Fruit fly (Drosophila melanogaster) whole organism, wandering third instar larva: ENCODE results near the gene PNUTS.

Experiments
- Abd-B ChIP-seq: fragments of >200 bp; optimal IDR thresholded peaks from 2 replicates; lab custom pipeline; 2017; ENCODE audit warnings: missing biosample characterization, missing genetic modification characterization
- CG32264 ChIP-seq: fragments of 200-800 bp; sonication (Bioruptor generic); optimal IDR thresholded peaks from 2 replicates; lab custom pipeline; 2016; ENCODE audit warnings: missing biosample characterization, missing genetic modification characterization
- CrebA ChIP-seq: fragments of 200-800 bp; sonication (Bioruptor generic); optimal IDR thresholded peaks from 2 replicates; lab custom pipeline; 2016; ENCODE audit warnings: missing biosample characterization, mild to moderate bottlenecking, missing genetic modification characterization, borderline replicate concordance
- Dfd ChIP-seq: fragments of >200 bp; optimal IDR thresholded peaks from 2 replicates; lab custom pipeline; 2017; ENCODE audit warnings: missing biosample characterization, missing genetic modification characterization
- Dif ChIP-seq: fragments of 200-275, 200-300 bp; sonication (Bioruptor generic); optimal IDR thresholded peaks from 2 replicates; lab custom pipeline; 2018; ENCODE audit warnings: missing biosample characterization, missing genetic modification characterization; ENCODE audit not compliant: partially characterized antibody
- GATAd ChIP-seq: sonication (Bioruptor generic); optimal IDR thresholded peaks from 2 replicates; lab custom pipeline; 2016; ENCODE audit warnings: missing biosample characterization, missing genetic modification characterization
- HLH106 ChIP-seq: fragments of 200-800 bp; optimal IDR thresholded peaks from 3 replicates; lab custom pipeline; 2019; ENCODE audit warnings: missing biosample characterization, mild to moderate bottlenecking, missing genetic modification characterization, moderate library complexity
- Hnf4 ChIP-seq: fragments of 200-800 bp; sonication (Bioruptor generic); optimal IDR thresholded peaks from 2 replicates; lab custom pipeline; 2016; ENCODE audit warnings: missing biosample characterization, mild to moderate bottlenecking, missing genetic modification characterization
- Hr83 ChIP-seq: fragments of 200-300 bp; sonication (Bioruptor generic); optimal IDR thresholded peaks from 2 replicates; lab custom pipeline; 2016; ENCODE audit warnings: missing biosample characterization, mild to moderate bottlenecking, missing genetic modification characterization, moderate library complexity; ENCODE audit not compliant: poor library complexity, severe bottlenecking
- Jra ChIP-seq: sonication (Bioruptor generic); optimal IDR thresholded peaks from 2 replicates; lab custom pipeline; 2016; ENCODE audit warnings: missing biosample characterization, missing genetic modification characterization
- N ChIP-seq: fragments of >200 bp; optimal IDR thresholded peaks from 2 replicates; lab custom pipeline; 2018; ENCODE audit warnings: missing biosample characterization, missing external identifiers, missing genetic modification characterization
- Sp1 ChIP-seq: fragments of 200-800 bp; sonication (Bioruptor generic); optimal IDR thresholded peaks from 3 replicates; lab custom pipeline; 2019; ENCODE audit warnings: missing biosample characterization, mild to moderate bottlenecking, missing genetic modification characterization, moderate library complexity
- br ChIP-seq: fragments of 200-800 bp; sonication (Bioruptor generic); optimal IDR thresholded peaks from 2 replicates; lab custom pipeline; 2016; ENCODE audit warnings: missing biosample characterization, missing genetic modification characterization
- dl ChIP-seq, 2 experiments: fragments of 175-275, 200-275 bp in 1 of 2; fragments of 200-275 bp in 1 of 2; sonication (Bioruptor generic); optimal IDR thresholded peaks; lab custom pipeline; 2018; ENCODE audit warnings: mild to moderate bottlenecking in 2 of 2, missing biosample characterization in 2 of 2, missing genetic modification characterization in 2 of 2, moderate library complexity in 2 of 2; ENCODE audit not compliant: partially characterized antibody in 2 of 2, insufficient read depth in 1 of 2
- dmrt93B ChIP-seq: fragments of 200-800 bp; sonication (Bioruptor generic); optimal IDR thresholded peaks from 2 replicates; lab custom pipeline; 2018; ENCODE audit warnings: missing biosample characterization, mild to moderate bottlenecking, missing genetic modification characterization
- dsf ChIP-seq: sonication (Bioruptor generic); optimal IDR thresholded peaks from 2 replicates; lab custom pipeline; 2016; ENCODE audit warnings: missing biosample characterization, missing genetic modification characterization, borderline replicate concordance
- ey ChIP-seq: fragments of 200-800 bp; sonication (Bioruptor generic); optimal IDR thresholded peaks from 2 replicates; lab custom pipeline; 2016; ENCODE audit warnings: missing biosample characterization, missing genetic modification characterization
- foxo ChIP-seq, 2 experiments: fragments of 200-800 bp; sonication (Bioruptor generic); optimal IDR thresholded peaks; 2 replicates in 1 of 2; 3 replicates in 1 of 2; lab custom pipeline; 2016 to 2017; ENCODE audit warnings: missing biosample characterization in 2 of 2, missing genetic modification characterization in 2 of 2
- fru ChIP-seq: fragments of 200-800 bp; sonication (Bioruptor generic); optimal IDR thresholded peaks from 3 replicates; lab custom pipeline; 2016; ENCODE audit warnings: missing biosample characterization, mild to moderate bottlenecking, missing genetic modification characterization
- h ChIP-seq: fragments of 200-800 bp; sonication (Bioruptor generic); optimal IDR thresholded peaks from 3 replicates; lab custom pipeline; 2016; ENCODE audit warnings: missing biosample characterization, mild to moderate bottlenecking, missing genetic modification characterization
- lola ChIP-seq: fragments of >200 bp; optimal IDR thresholded peaks from 2 replicates; lab custom pipeline; 2017; ENCODE audit warnings: missing biosample characterization, missing genetic modification characterization
- pan ChIP-seq: fragments of >200 bp; optimal IDR thresholded peaks from 2 replicates; lab custom pipeline; 2017
- psq ChIP-seq: fragments of 200-800 bp; sonication (Bioruptor generic); optimal IDR thresholded peaks from 3 replicates; lab custom pipeline; 2017; ENCODE audit warnings: missing biosample characterization, mild to moderate bottlenecking, missing genetic modification characterization, moderate library complexity
- rgr ChIP-seq: fragments of 200-800 bp; sonication (Bioruptor generic); optimal IDR thresholded peaks from 3 replicates; lab custom pipeline; 2016; ENCODE audit warnings: missing biosample characterization, mild to moderate bottlenecking, missing genetic modification characterization
- sage ChIP-seq: fragments of 200-800 bp; sonication (Bioruptor generic); optimal IDR thresholded peaks from 2 replicates; lab custom pipeline; 2016; ENCODE audit warnings: missing biosample characterization, mild to moderate bottlenecking, missing genetic modification characterization
- sv ChIP-seq: fragments of 200-800 bp; sonication (Bioruptor generic); optimal IDR thresholded peaks from 3 replicates; lab custom pipeline; 2016; ENCODE audit warnings: missing biosample characterization, missing genetic modification characterization
- tai ChIP-seq: sonication (Bioruptor generic); optimal IDR thresholded peaks from 2 replicates; lab custom pipeline; 2016; ENCODE audit warnings: missing biosample characterization, missing genetic modification characterization
- usp ChIP-seq: fragments of >200 bp; optimal IDR thresholded peaks from 2 replicates; lab custom pipeline; 2017; ENCODE audit warnings: missing biosample characterization, missing genetic modification characterization
- woc ChIP-seq: sonication (Bioruptor generic); optimal IDR thresholded peaks from 2 replicates; lab custom pipeline; 2016; ENCODE audit warnings: missing biosample characterization, mild to moderate bottlenecking, missing genetic modification characterization

Gene PNUTS

dm6 chr2L:913850-914391 is 43.7 kb downstream of the PNUTS start, which contains the start of gene GluRIIC:
Gene GluRIIC (plus strand): TSS chr2L:914086.
- no peak for TF ChIP-seq usp
- TF ChIP-seq sage (GFP tag; lab: Kevin White, UChicago), result no peak
- TF ChIP-seq Dfd (GFP tag; lab: Kevin White, UChicago), result no peak
- TF ChIP-seq dsf (GFP tag; lab: Kevin White, UChicago), result no peak
- no peak for TF ChIP-seq br (GFP tag; lab: Kevin White, UChicago)
- no peak for TF ChIP-seq Sp1 (GFP tag; lab: Kevin White, UChicago)
- no peak for TF ChIP-seq woc (GFP tag; lab: Kevin White, UChicago)
- no peak for TF ChIP-seq ey (GFP tag; lab: Kevin White, UChicago)
- TF ChIP-seq Hnf4 (GFP tag; lab: Kevin White, UChicago), result no peak
- TF ChIP-seq h (GFP tag; lab: Kevin White, UChicago), result no peak
- TF ChIP-seq rgr, result no peak
- no peak for TF ChIP-seq sv
- TF ChIP-seq psq (GFP tag; lab: Kevin White, UChicago), result no peak
- TF ChIP-seq, all 38 proteins: peak for 0

dm6 chr2L:918738-919137 is 48.5 kb downstream of the PNUTS start:
- TF ChIP-seq dmrt93B (GFP tag; lab: Kevin White, UChicago), result no peak
- no peak for TF ChIP-seq Dif (GFP tag; lab: Kevin White, UChicago)
- TF ChIP-seq pan (lab: Kevin White, UChicago), result no peak
- no peak for TF ChIP-seq Abd-B
- no peak for TF ChIP-seq tai
- TF ChIP-seq lola (GFP tag; lab: Kevin White, UChicago), result no peak
- no peak for TF ChIP-seq br (GFP tag; lab: Kevin White, UChicago)
- no peak for TF ChIP-seq Jra
- no peak for TF ChIP-seq fru (GFP tag; lab: Kevin White, UChicago)
- TF ChIP-seq Dfd (GFP tag; lab: Kevin White, UChicago), result no peak
- TF ChIP-seq CrebA (GFP tag; lab: Kevin White, UChicago), result no peak
- TF ChIP-seq CG32264, result no peak
- no peak for TF ChIP-seq Hr83 (GFP tag; lab: Kevin White, UChicago)
- TF ChIP-seq woc (GFP tag; lab: Kevin White, UChicago), result no peak
- TF ChIP-seq HLH106 (tag; lab: Kevin White, UChicago), result no peak
- no peak for TF ChIP-seq sv
- no peak for TF ChIP-seq rgr
- TF ChIP-seq N, result no peak

- TF ChIP-seq Hr83 (GFP tag; lab: Kevin White, UChicago), result no peak
- TF ChIP-seq dl (GFP tag; optimal IDR thresholded peaks at IDR 0.05; lab: Kevin White, UChicago; ENCODE audit: insufficient read depth in 1 of 2, partially characterized antibody in 2 of 2), result no peak
- TF ChIP-seq h (GFP tag; lab: Kevin White, UChicago), result no peak
- no peak for TF ChIP-seq ey (GFP tag; lab: Kevin White, UChicago)
- TF ChIP-seq CG32264, result no peak
- TF ChIP-seq Hnf4 (GFP tag; lab: Kevin White, UChicago), result no peak
- TF ChIP-seq dsf (GFP tag; lab: Kevin White, UChicago), result no peak
- TF ChIP-seq N, result no peak
- no peak for TF ChIP-seq usp
- no peak for TF ChIP-seq GATAd (GFP tag; lab: Kevin White, UChicago)
- TF ChIP-seq foxo (GFP tag; optimal IDR thresholded peaks at IDR 0.05; lab: Kevin White, UChicago), result no peak
Observed at dm6 chr2L:922660-923059, 52.4 kb downstream of the PNUTS start, which contains the start of gene Tmtc2. Gene Tmtc2 (plus strand): TSS chr2L:922793.
